Fruit fly (Drosophila melanogaster) whole organism, embryonic: ENCODE data around the gene CG42751.

ENCODE experiments used
- ATbp ChIP-seq: fragments of 200-800 bp; sonication (Bioruptor generic); optimal IDR thresholded peaks from 2 replicates; lab custom pipeline; 2017; ENCODE audit warnings: missing biosample characterization, mild to moderate bottlenecking, missing genetic modification characterization, missing genetic modification reagents
- BtbVII ChIP-seq: fragments of 200-800 bp; sonication (Bioruptor generic); optimal IDR thresholded peaks from 3 replicates; lab custom pipeline; 2017; ENCODE audit warnings: missing biosample characterization, mild to moderate bottlenecking, missing genetic modification characterization
- CG10321 ChIP-seq: fragments of 200-800 bp; sonication (Bioruptor generic); IDR thresholded peaks from 2 replicates; pipeline ENCODE4 v1.3.6; 2022; ENCODE audit warnings: missing biosample characterization, missing genetic modification characterization
- CG10366 ChIP-seq: fragments of 200-800 bp; sonication (Bioruptor generic); IDR thresholded peaks from 2 replicates; pipeline ENCODE4 v1.3.6; 2022; ENCODE audit warnings: missing biosample characterization, missing genetic modification characterization
- CG10654 ChIP-seq: fragments of 200-800 bp; sonication (Bioruptor generic); optimal IDR thresholded peaks from 2 replicates; lab custom pipeline; 2016; ENCODE audit warnings: missing biosample characterization, missing genetic modification characterization
- CG11247 ChIP-seq: fragments of 200-800 bp; sonication (Bioruptor generic); IDR thresholded peaks from 2 replicates; pipeline ENCODE4 v1.3.6; 2022; ENCODE audit warnings: missing biosample characterization, missing genetic modification characterization
- CG11695 ChIP-seq: fragments of 200-800 bp; sonication (Bioruptor generic); IDR thresholded peaks from 3 replicates; pipeline ENCODE4 v1.3.6; 2022; ENCODE audit warnings: missing biosample characterization, missing genetic modification characterization
- CG11696 ChIP-seq: fragments of 200-800 bp; sonication (Bioruptor generic); IDR thresholded peaks from 2 replicates; pipeline ENCODE4 v1.3.6; 2022; ENCODE audit warnings: missing biosample characterization, missing genetic modification characterization
- CG11723 ChIP-seq: fragments of 200-800 bp; sonication (Bioruptor generic); optimal IDR thresholded peaks from 2 replicates; lab custom pipeline; 2017; ENCODE audit warnings: missing biosample characterization, mild to moderate bottlenecking, missing genetic modification characterization
- CG12219 ChIP-seq: fragments of 200-800 bp; sonication (Bioruptor generic); optimal IDR thresholded peaks from 3 replicates; lab custom pipeline; 2018; ENCODE audit warnings: missing biosample characterization, mild to moderate bottlenecking, missing genetic modification characterization
- CG12769 ChIP-seq: fragments of 200-800 bp; sonication (Bioruptor generic); optimal IDR thresholded peaks from 2 replicates; lab custom pipeline; 2019; ENCODE audit warnings: missing biosample characterization, mild to moderate bottlenecking, missing genetic modification characterization, moderate library complexity
- CG13775 ChIP-seq: fragments of 200-800 bp; sonication (Bioruptor generic); optimal IDR thresholded peaks from 3 replicates; lab custom pipeline; 2017; ENCODE audit warnings: missing biosample characterization, mild to moderate bottlenecking, missing genetic modification characterization
- CG17328 ChIP-seq: fragments of 200-800 bp; sonication (Bioruptor generic); IDR thresholded peaks from 2 replicates; pipeline ENCODE4 v1.3.6; 2022; ENCODE audit warnings: missing biosample characterization, missing genetic modification characterization
- CG17829 ChIP-seq: fragments of 200-800 bp; optimal IDR thresholded peaks from 2 replicates; lab custom pipeline; 2019; ENCODE audit warnings: missing biosample characterization, mild to moderate bottlenecking, missing genetic modification characterization, moderate library complexity
- CG1832 ChIP-seq: fragments of 200-800 bp; sonication (Bioruptor generic); optimal IDR thresholded peaks from 2 replicates; lab custom pipeline; 2017; ENCODE audit warnings: missing biosample characterization, mild to moderate bottlenecking, missing genetic modification characterization, inconsistent platforms
- CG18599 ChIP-seq: fragments of 200-800 bp; sonication (Bioruptor generic); optimal IDR thresholded peaks from 3 replicates; lab custom pipeline; 2017; ENCODE audit warnings: missing biosample characterization, missing genetic modification characterization, mild to moderate bottlenecking, moderate library complexity, missing genetic modification reagents
- CG2199 ChIP-seq: fragments of 200-800 bp; sonication (Bioruptor generic); IDR thresholded peaks from 3 replicates; pipeline ENCODE4 v1.3.6; 2022; ENCODE audit warnings: missing biosample characterization, missing genetic modification characterization
- CG30020 ChIP-seq: fragments of 200-800 bp; optimal IDR thresholded peaks from 2 replicates; lab custom pipeline; 2019; ENCODE audit warnings: missing biosample characterization, mild to moderate bottlenecking, missing genetic modification characterization, moderate library complexity
- CG4854 ChIP-seq: fragments of 200-800 bp; sonication (Bioruptor generic); optimal IDR thresholded peaks from 2 replicates; lab custom pipeline; 2016; ENCODE audit warnings: missing biosample characterization, missing genetic modification characterization, inconsistent platforms
- CG6175 ChIP-seq: fragments of 200-800 bp; sonication (Bioruptor generic); IDR thresholded peaks from 3 replicates; pipeline ENCODE4 v1.3.6; 2022; ENCODE audit warnings: missing biosample characterization, missing genetic modification characterization
- CG6654 ChIP-seq: fragments of 200-800 bp; sonication (Bioruptor generic); optimal IDR thresholded peaks from 2 replicates; lab custom pipeline; 2017; ENCODE audit warnings: missing biosample characterization, mild to moderate bottlenecking, missing genetic modification characterization
- CG7372 ChIP-seq: fragments of 200-800 bp; sonication (Bioruptor generic); IDR thresholded peaks from 2 replicates; pipeline ENCODE4 v1.3.6; 2022; ENCODE audit warnings: missing biosample characterization, missing genetic modification characterization
- CG8924 ChIP-seq: fragments of 200-800 bp; optimal IDR thresholded peaks from 3 replicates; lab custom pipeline; 2019; ENCODE audit warnings: missing biosample characterization, mild to moderate bottlenecking, missing genetic modification characterization, moderate library complexity
- CG8944 ChIP-seq: fragments of 200-800 bp; sonication (Bioruptor generic); optimal IDR thresholded peaks from 3 replicates; lab custom pipeline; 2016; ENCODE audit warnings: missing biosample characterization, missing genetic modification characterization
- CG9817 ChIP-seq: fragments of 200-800 bp; sonication (Bioruptor generic); optimal IDR thresholded peaks from 2 replicates; lab custom pipeline; 2018; ENCODE audit warnings: missing biosample characterization, mild to moderate bottlenecking, missing genetic modification characterization, moderate library complexity
- CrebB ChIP-seq: fragments of 200-800 bp; sonication (Bioruptor generic); optimal IDR thresholded peaks from 3 replicates; lab custom pipeline; 2018; ENCODE audit warnings: missing biosample characterization, mild to moderate bottlenecking, missing genetic modification characterization
- Doc3 ChIP-seq: fragments of 200-800 bp; sonication (Bioruptor generic); IDR thresholded peaks from 3 replicates; pipeline ENCODE4 v1.3.6; 2022; ENCODE audit warnings: missing biosample characterization, missing genetic modification characterization; ENCODE audit not compliant: partially characterized antibody
- Fer1 ChIP-seq: fragments of 200-800 bp; sonication (Bioruptor generic); optimal IDR thresholded peaks from 2 replicates; lab custom pipeline; 2017; ENCODE audit warnings: missing biosample characterization, mild to moderate bottlenecking, missing genetic modification characterization
- GATAe ChIP-seq: fragments of 200-800 bp; sonication (Bioruptor generic); conservative IDR thresholded peaks from 2 replicates; pipeline ENCODE4 v1.3.6; 2022; ENCODE audit warnings: missing biosample characterization, missing genetic modification characterization
- Max ChIP-seq: fragments of 200-800 bp; sonication (Bioruptor generic); optimal IDR thresholded peaks from 2 replicates; lab custom pipeline; 2016; ENCODE audit warnings: missing biosample characterization, mild to moderate bottlenecking, missing genetic modification characterization
- Pdp1 ChIP-seq, 2 experiments: fragments of 200-800 bp; sonication (Bioruptor generic); optimal IDR thresholded peaks; 3 replicates each; lab custom pipeline; 2016; ENCODE audit warnings: missing biosample characterization in 2 of 2, missing genetic modification characterization in 2 of 2, mild to moderate bottlenecking in 1 of 2, moderate library complexity in 1 of 2
- Poxn ChIP-seq: fragments of 200-800 bp; sonication (Bioruptor generic); IDR thresholded peaks from 2 replicates; pipeline ENCODE4 v1.3.6; 2022; ENCODE audit warnings: missing biosample characterization, missing genetic modification characterization
- Spps ChIP-seq: fragments of 200-800 bp; sonication (Bioruptor generic); optimal IDR thresholded peaks from 2 replicates; lab custom pipeline; 2018; ENCODE audit warnings: missing biosample characterization, mild to moderate bottlenecking, missing genetic modification characterization
- ash1 ChIP-seq: fragments of 200-800 bp; sonication (Bioruptor generic); optimal IDR thresholded peaks from 2 replicates; lab custom pipeline; 2018; ENCODE audit warnings: missing biosample characterization, mild to moderate bottlenecking, missing genetic modification characterization
- bsh ChIP-seq, 2 experiments: fragments of 200-800 bp; sonication (Bioruptor generic); optimal IDR thresholded peaks; 2 replicates each; lab custom pipeline; 2017 to 2018; ENCODE audit warnings: mild to moderate bottlenecking in 2 of 2, missing biosample characterization in 2 of 2, missing genetic modification characterization in 2 of 2, moderate library complexity in 1 of 2
- btn ChIP-seq: fragments of 200-800 bp; sonication (Bioruptor generic); optimal IDR thresholded peaks from 2 replicates; lab custom pipeline; 2016; ENCODE audit warnings: missing biosample characterization, missing genetic modification characterization
- caup ChIP-seq: fragments of 200-800 bp; sonication (Bioruptor generic); optimal IDR thresholded peaks from 3 replicates; lab custom pipeline; 2017; ENCODE audit warnings: missing biosample characterization, mild to moderate bottlenecking, missing genetic modification characterization, moderate library complexity; ENCODE audit not compliant: severe bottlenecking
- cg ChIP-seq: fragments of 200-800 bp; sonication (Bioruptor generic); optimal IDR thresholded peaks from 3 replicates; lab custom pipeline; 2019; ENCODE audit warnings: missing biosample characterization, mild to moderate bottlenecking, missing genetic modification characterization, moderate library complexity
- ems ChIP-seq: fragments of 200-800 bp; sonication (Bioruptor generic); optimal IDR thresholded peaks from 3 replicates; lab custom pipeline; 2016; ENCODE audit warnings: missing biosample characterization, missing genetic modification characterization
- esg ChIP-seq: fragments of 200-800 bp; sonication (Bioruptor generic); conservative IDR thresholded peaks from 2 replicates; pipeline ENCODE4 v1.3.6; 2022; ENCODE audit warnings: missing biosample characterization, missing genetic modification characterization
- fd3F ChIP-seq: fragments of 200-800 bp; sonication (Bioruptor generic); optimal IDR thresholded peaks from 2 replicates; lab custom pipeline; 2018; ENCODE audit warnings: missing biosample characterization, mild to moderate bottlenecking, missing genetic modification characterization, moderate library complexity
- grau ChIP-seq: fragments of 200-800 bp; optimal IDR thresholded peaks from 3 replicates; lab custom pipeline; 2019; ENCODE audit warnings: missing biosample characterization, mild to moderate bottlenecking, missing genetic modification characterization, moderate library complexity
- lab ChIP-seq: fragments of 200-800 bp; sonication (Bioruptor generic); optimal IDR thresholded peaks from 3 replicates; lab custom pipeline; 2017; ENCODE audit warnings: missing biosample characterization, missing genetic modification characterization, mild to moderate bottlenecking, moderate library complexity, missing genetic modification reagents
- org-1 ChIP-seq: fragments of 200-800 bp; sonication (Bioruptor generic); optimal IDR thresholded peaks from 2 replicates; lab custom pipeline; 2017; ENCODE audit warnings: missing biosample characterization, missing genetic modification characterization
- pan ChIP-seq, 4 experiments: fragments of >200 bp in 3 of 4; fragments of 200-800 bp in 1 of 4; sonication (Bioruptor generic) in 1 of 4; optimal IDR thresholded peaks in 3 of 4; IDR thresholded peaks in 1 of 4; 2 replicates each; pipeline versions ENCODE4 v1.3.6 to Lab custom; 2017 to 2022; ENCODE audit warnings: missing biosample characterization in 2 of 4, missing genetic modification characterization in 2 of 4, mixed read lengths in 1 of 4
- pum ChIP-seq: fragments of 200-800 bp; sonication (Bioruptor generic); optimal IDR thresholded peaks from 2 replicates; lab custom pipeline; 2016; ENCODE audit warnings: missing biosample characterization, missing genetic modification characterization
- schlank ChIP-seq: fragments of 200-800 bp; sonication (Bioruptor generic); optimal IDR thresholded peaks from 2 replicates; lab custom pipeline; 2018; ENCODE audit warnings: missing biosample characterization, mild to moderate bottlenecking, missing genetic modification characterization
- so ChIP-seq: fragments of 200-800 bp; sonication (Bioruptor generic); IDR thresholded peaks from 3 replicates; pipeline ENCODE4 v1.3.6; 2022; ENCODE audit warnings: missing biosample characterization, missing genetic modification characterization
- tna ChIP-seq: fragments of 200-800 bp; sonication (Bioruptor generic); IDR thresholded peaks from 2 replicates; pipeline ENCODE4 v1.3.6; 2022; ENCODE audit warnings: missing biosample characterization, missing genetic modification characterization; ENCODE audit not compliant: partially characterized antibody
- zen2 ChIP-seq: fragments of 200-800 bp; sonication (Bioruptor generic); IDR thresholded peaks from 3 replicates; pipeline ENCODE4 v1.3.6; 2022; ENCODE audit warnings: missing biosample characterization, missing genetic modification characterization; ENCODE audit not compliant: partially characterized antibody

CG42751 gene

dm6 chr2L:11813665-11814087 is 39.6 kb upstream of the CG42751 start, which contains the start of gene CycY (continued):
- no peak for TF ChIP-seq cg (GFP tag; lab: Kevin White, UChicago)
- no peak for TF ChIP-seq CG4854
- no peak for TF ChIP-seq CG11723 (GFP tag; lab: Kevin White, UChicago)
- TF ChIP-seq CG8944 (GFP tag; lab: Kevin White, UChicago), result no peak
- peak; percentile 21 for TF ChIP-seq CG13775 (GFP tag; lab: Kevin White, UChicago)
- no peak for TF ChIP-seq zen2 (GFP tag; lab: Robert Waterston, UW)
- no peak for TF ChIP-seq fd3F
- TF ChIP-seq bsh (GFP tag; optimal IDR thresholded peaks at IDR 0.05; lab: Kevin White, UChicago), result peak in 1 of 2 experiments; percentile 14
- TF ChIP-seq CG9817 (tag; lab: Kevin White, UChicago), result no peak
- TF ChIP-seq org-1 (GFP tag; lab: Kevin White, UChicago), result no peak
- no peak for TF ChIP-seq CG6175 (GFP tag; lab: Robert Waterston, UW)
- peak; percentile 33 for TF ChIP-seq CG8924
- no peak for TF ChIP-seq esg (GFP tag; lab: Robert Waterston, UW)
- no peak for TF ChIP-seq CG6654 (GFP tag; lab: Kevin White, UChicago)
- peak; percentile 36 for TF ChIP-seq CG17829 (tag; lab: Kevin White, UChicago)
- no peak for TF ChIP-seq CG12219
- TF ChIP-seq tna (GFP tag; lab: Robert Waterston, UW), result no peak
- TF ChIP-seq Pdp1 (GFP tag; optimal IDR thresholded peaks at IDR 0.05; lab: Kevin White, UChicago), result peak in 1 of 2 experiments; percentile 19
- TF ChIP-seq CG10654 (GFP tag; lab: Kevin White, UChicago), result no peak
- TF ChIP-seq Max (GFP tag; lab: Kevin White, UChicago), result peak; percentile 36
- no peak for TF ChIP-seq CG10366 (GFP tag; lab: Robert Waterston, UW)
- TF ChIP-seq pan (optimal IDR thresholded peaks at IDR 0.05; lab: Kevin White, UChicago), result no peak
- TF ChIP-seq pan (GFP tag; optimal IDR thresholded peaks at IDR 0.05 in 1 of 2, IDR thresholded peaks at IDR 0.05 in 1 of 2), result no peak
- no peak for TF ChIP-seq CG11247 (GFP tag; lab: Robert Waterston, UW)
- TF ChIP-seq btn (GFP tag; lab: Kevin White, UChicago), result no peak
- no peak for TF ChIP-seq CG10321 (GFP tag; lab: Robert Waterston, UW)
- no peak for TF ChIP-seq Poxn (GFP tag; lab: Robert Waterston, UW)
- TF ChIP-seq Doc3 (GFP tag; lab: Robert Waterston, UW), result peak; percentile 70
- peak; percentile 24 for TF ChIP-seq grau (tag; lab: Kevin White, UChicago)
- no peak for TF ChIP-seq CG18599 (GFP tag; lab: Kevin White, UChicago)
- TF ChIP-seq ash1 (GFP tag; lab: Kevin White, UChicago), result no peak
- no peak for TF ChIP-seq CG12769 (tag; lab: Kevin White, UChicago)
- no peak for TF ChIP-seq CG17328 (GFP tag; lab: Robert Waterston, UW)
- no peak for TF ChIP-seq CG7372
- no peak for TF ChIP-seq pum (GFP tag; lab: Kevin White, UChicago)
- no peak for TF ChIP-seq CG2199 (GFP tag; lab: Robert Waterston, UW)
- TF ChIP-seq CrebB (tag; lab: Kevin White, UChicago), result no peak
- TF ChIP-seq schlank, result no peak
- peak; percentile 15 for TF ChIP-seq Spps (tag; lab: Kevin White, UChicago)
- TF ChIP-seq ems (GFP tag; lab: Kevin White, UChicago), result no peak
- no peak for TF ChIP-seq caup
- TF ChIP-seq CG11695, result no peak
- no peak for TF ChIP-seq so
- no peak for TF ChIP-seq Fer1
- TF ChIP-seq GATAe (GFP tag; lab: Robert Waterston, UW), result no peak
- TF ChIP-seq lab (GFP tag; lab: Kevin White, UChicago), result no peak
- TF ChIP-seq ATbp (GFP tag; lab: Kevin White, UChicago), result no peak
- peak; percentile 40 for TF ChIP-seq CG30020
- no peak for TF ChIP-seq BtbVII (GFP tag; lab: Kevin White, UChicago)
- TF ChIP-seq CG1832 (GFP tag; lab: Kevin White, UChicago), result no peak
- TF ChIP-seq CG11696 (GFP tag; lab: Robert Waterston, UW), result no peak
